Fruit fly (Drosophila melanogaster) whole organism, wandering third instar larva: ENCODE measurements around the gene REPTOR.

Experiments used
- HLH106 ChIP-seq: fragments of 200-800 bp; optimal IDR thresholded peaks from 3 replicates; lab custom pipeline; 2019; ENCODE audit warnings: missing biosample characterization, mild to moderate bottlenecking, missing genetic modification characterization, moderate library complexity
- fru ChIP-seq: fragments of 200-800 bp; sonication (Bioruptor generic); optimal IDR thresholded peaks from 3 replicates; lab custom pipeline; 2016; ENCODE audit warnings: missing biosample characterization, mild to moderate bottlenecking, missing genetic modification characterization
- h ChIP-seq: fragments of 200-800 bp; sonication (Bioruptor generic); optimal IDR thresholded peaks from 3 replicates; lab custom pipeline; 2016; ENCODE audit warnings: missing biosample characterization, mild to moderate bottlenecking, missing genetic modification characterization
- psq ChIP-seq: fragments of 200-800 bp; sonication (Bioruptor generic); optimal IDR thresholded peaks from 3 replicates; lab custom pipeline; 2017; ENCODE audit warnings: missing biosample characterization, mild to moderate bottlenecking, missing genetic modification characterization, moderate library complexity

dm6 chr3R:24574123-24574522, 8.5 kb downstream of the REPTOR start:
- TF ChIP-seq h (peak; percentile 30), fru (peak; percentile 49), HLH106 (tag; lab: Kevin White, UChicago) (peak; percentile 64), psq (GFP tag; lab: Kevin White, UChicago) (peak; percentile 31)
